Fruit fly (Drosophila melanogaster): ENCODE results near the gene Trc8.

The Trc8 gene

dm6 chr3R:29540948-29541741, 37.5 kb upstream of the Trc8 start (continued):
- TF ChIP-seq CG8290 (GFP tag; optimal IDR thresholded peaks at IDR 0.05) (no peak), CG8290 (tag; optimal IDR thresholded peaks at IDR 0.05) (no peak), NC2β (GFP tag; optimal IDR thresholded peaks at IDR 0.05) (no peak), seq (GFP tag; IDR thresholded peaks at IDR 0.05) (no peak), Dip2 (GFP tag; IDR thresholded peaks at IDR 0.05) (no peak), PHDP (tag; optimal IDR thresholded peaks at IDR 0.05) (no peak), gcm (GFP tag; optimal IDR thresholded peaks at IDR 0.05) (peak; percentile 16), zen (tag; optimal IDR thresholded peaks at IDR 0.05) (peak; percentile 30), HmgD (GFP tag; optimal IDR thresholded peaks at IDR 0.05) (no peak), C15 (GFP tag; IDR thresholded peaks at IDR 0.05) (no peak), bsh (GFP tag; optimal IDR thresholded peaks at IDR 0.05) (peak in 1 of 2 experiments; percentile 34), CG6689 (GFP tag; IDR thresholded peaks at IDR 0.05) (no peak), CG10209 (GFP tag; optimal IDR thresholded peaks at IDR 0.05) (no peak), row (GFP tag; IDR thresholded peaks at IDR 0.05) (peak; percentile 47; the same call in 2 of the 3 replicates), ac (GFP tag; optimal IDR thresholded peaks at IDR 0.05) (peak; percentile 40), CG2120 (GFP tag; optimal IDR thresholded peaks at IDR 0.05) (no peak), CG32532 (GFP tag; IDR thresholded peaks at IDR 0.05) (no peak), z (GFP tag; IDR thresholded peaks at IDR 0.05) (no peak), sc (optimal IDR thresholded peaks at IDR 0.05) (no peak), sc (GFP tag; optimal IDR thresholded peaks at IDR 0.05) (peak; percentile 19), CG2202 (tag; optimal IDR thresholded peaks at IDR 0.05) (peak; percentile 20), pros (GFP tag; optimal IDR thresholded peaks at IDR 0.05) (peak; percentile 60), Chrac-16 (GFP tag; optimal IDR thresholded peaks at IDR 0.05) (peak; percentile 16), Bgb (GFP tag; IDR thresholded peaks at IDR 0.05; ENCODE audit: partially characterized antibody) (no peak), CG7928 (GFP tag; optimal IDR thresholded peaks at IDR 0.05) (no peak), grn (GFP tag; optimal IDR thresholded peaks at IDR 0.05) (no peak), dmrt11E (tag; optimal IDR thresholded peaks at IDR 0.05) (peak; percentile 70), tio (GFP tag; optimal IDR thresholded peaks at IDR 0.05) (peak; percentile 4), CG10979 (tag; optimal IDR thresholded peaks at IDR 0.05) (peak; percentile 71), CG18262 (tag; optimal IDR thresholded peaks at IDR 0.05) (peak; percentile 64), CG9876 (GFP tag; optimal IDR thresholded peaks at IDR 0.05) (no peak), Sin3A (optimal IDR thresholded peaks at IDR 0.05) (no peak), ftz-f1 (GFP tag; optimal IDR thresholded peaks at IDR 0.05) (no peak), Fer3 (tag; optimal IDR thresholded peaks at IDR 0.05) (no peak), YL-1 (GFP tag; optimal IDR thresholded peaks at IDR 0.05) (no peak), onecut (GFP tag; IDR thresholded peaks at IDR 0.05) (no peak), CG1792 (GFP tag; optimal IDR thresholded peaks at IDR 0.05) (no peak), cg (GFP tag; optimal IDR thresholded peaks at IDR 0.05) (peak; percentile 51), kah (GFP tag; optimal IDR thresholded peaks at IDR 0.05) (no peak), Bteb2 (GFP tag; optimal IDR thresholded peaks at IDR 0.05) (no peak), CG8924 (tag; optimal IDR thresholded peaks at IDR 0.05) (peak; percentile 41), chinmo (GFP tag; IDR thresholded peaks at IDR 0.05; ENCODE audit: partially characterized antibody) (no peak), gsb-n (tag; optimal IDR thresholded peaks at IDR 0.05) (peak; percentile 54), CG2199 (GFP tag; IDR thresholded peaks at IDR 0.05) (peak; percentile 66; the same call in 1 of the 3 replicates), Bdp1 (GFP tag; optimal IDR thresholded peaks at IDR 0.05) (no peak), CG15269 (tag; optimal IDR thresholded peaks at IDR 0.05) (no peak), CG17328 (GFP tag; IDR thresholded peaks at IDR 0.05) (0 out of 2 replicates have a peak, but pooled peaks have one; percentile 26), CG2889 (GFP tag; IDR thresholded peaks at IDR 0.05) (no peak), ase (GFP tag; IDR thresholded peaks at IDR 0.05) (no peak), CG12236 (GFP tag; optimal IDR thresholded peaks at IDR 0.05) (peak; percentile 4), Med (GFP tag) (no peak)
